Fruit fly (Drosophila melanogaster): ENCODE measurements around the gene AspRS-m.

- no peak for TF ChIP-seq CG6808 (GFP tag; optimal IDR thresholded peaks at IDR 0.05)
- TF ChIP-seq Ets21C (GFP tag; optimal IDR thresholded peaks at IDR 0.05), result no peak
- no peak for TF ChIP-seq Met (GFP tag; optimal IDR thresholded peaks at IDR 0.05)
- TF ChIP-seq CG34406 (GFP tag; optimal IDR thresholded peaks at IDR 0.05), result no peak
Observed at dm6 chr2L:16791345-16791744, 35.5 kb upstream of the AspRS-m start, which contains the start of gene CG17928.
